Worm (Caenorhabditis elegans): ENCODE data around the gene Y53F4B.36.

DNA sequence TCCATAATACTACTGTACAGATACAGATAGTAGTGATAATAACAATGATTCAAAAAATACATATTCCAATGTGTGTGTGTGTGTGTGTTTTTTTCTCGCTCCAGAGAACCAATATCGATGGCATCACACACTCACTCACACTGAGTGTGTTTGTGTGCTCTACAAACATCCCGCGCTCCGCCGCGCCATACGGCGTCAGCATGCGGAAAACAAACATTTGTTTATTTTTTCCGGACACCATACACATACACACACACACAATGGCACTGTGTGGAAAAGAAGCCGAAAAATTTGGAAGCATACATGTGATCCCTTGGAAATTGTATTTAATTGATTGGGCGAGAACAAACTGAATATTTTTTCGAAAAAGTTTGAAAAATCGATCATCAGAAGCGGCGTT is 43.3 kb downstream of the Y53F4B.36 start:
- TF ChIP-seq K02D7.2 (tag; optimal IDR thresholded peaks at IDR 0.05) (no peak), ceh-6 (GFP tag; optimal IDR thresholded peaks at IDR 0.05) (no peak), ceh-22 (tag; optimal IDR thresholded peaks at IDR 0.05) (no peak), fax-1 (tag; optimal IDR thresholded peaks at IDR 0.05) (no peak), C08G9.2 (tag; optimal IDR thresholded peaks at IDR 0.05) (no peak), tbx-2 (tag; optimal IDR thresholded peaks at IDR 0.05) (no peak), pag-3 (tag; optimal IDR thresholded peaks at IDR 0.05; ENCODE audit: borderline replicate concordance) (no peak), nhr-11 (tag; optimal IDR thresholded peaks at IDR 0.05) (no peak)

Measured in whole organism, late embryonic.